Worm (Caenorhabditis elegans) whole organism, midembryonic: ENCODE measurements around the gene ztf-18.

Source experiments
- T22C8.4 ChIP-seq: fragments of 200-800 bp; sonication (Bioruptor generic); IDR thresholded peaks from 2 replicates; pipeline ENCODE4 v1.3.6; 2022; ENCODE audit warnings: missing genetic modification characterization, missing compliant biosample characterization
- cog-1 ChIP-seq: sonication (generic microtip); optimal IDR thresholded peaks from 2 replicates; lab custom pipeline; 2016; ENCODE audit warnings: missing genetic modification characterization, missing compliant biosample characterization
- flt-1 ChIP-seq: fragments of 200-800 bp; sonication (Bioruptor generic); IDR thresholded peaks from 2 replicates; pipeline ENCODE4 v1.3.6; 2022; ENCODE audit warnings: missing genetic modification characterization, missing compliant biosample characterization
- klf-2 ChIP-seq: fragments of 200-800 bp; sonication (Bioruptor generic); conservative IDR thresholded peaks from 2 replicates; pipeline ENCODE4 v1.3.6; 2022; ENCODE audit warnings: missing genetic modification reagents, missing genetic modification characterization, missing compliant biosample characterization
- med-1 ChIP-seq: sonication (generic microtip); optimal IDR thresholded peaks from 2 replicates; lab custom pipeline; 2017; ENCODE audit warnings: missing genetic modification characterization, mild to moderate bottlenecking, missing compliant biosample characterization, antibody characterized with exemption, missing genetic modification reagents; ENCODE audit not compliant: insufficient read depth
- ref-1 ChIP-seq: fragments of 200-800 bp; sonication (Bioruptor generic); conservative IDR thresholded peaks from 2 replicates; pipeline ENCODE4 v1.3.6; 2022; ENCODE audit warnings: missing genetic modification reagents, missing genetic modification characterization, missing compliant biosample characterization
- tab-1 ChIP-seq: fragments of 200-800 bp; sonication (Bioruptor generic); IDR thresholded peaks from 2 replicates; pipeline ENCODE4 v1.3.6; 2022; ENCODE audit warnings: missing genetic modification characterization, missing compliant biosample characterization
- ztf-23 ChIP-seq: fragments of 200-800 bp; sonication (Bioruptor generic); IDR thresholded peaks from 2 replicates; pipeline ENCODE4 v1.3.6; 2022; ENCODE audit warnings: missing genetic modification reagents, missing genetic modification characterization, missing compliant biosample characterization
- ztf-29 ChIP-seq: fragments of 200-800 bp; sonication (Bioruptor generic); IDR thresholded peaks from 2 replicates; pipeline ENCODE4 v1.3.6; 2022; ENCODE audit warnings: missing genetic modification reagents, missing genetic modification characterization, missing compliant biosample characterization

ztf-18 gene

DNA sequence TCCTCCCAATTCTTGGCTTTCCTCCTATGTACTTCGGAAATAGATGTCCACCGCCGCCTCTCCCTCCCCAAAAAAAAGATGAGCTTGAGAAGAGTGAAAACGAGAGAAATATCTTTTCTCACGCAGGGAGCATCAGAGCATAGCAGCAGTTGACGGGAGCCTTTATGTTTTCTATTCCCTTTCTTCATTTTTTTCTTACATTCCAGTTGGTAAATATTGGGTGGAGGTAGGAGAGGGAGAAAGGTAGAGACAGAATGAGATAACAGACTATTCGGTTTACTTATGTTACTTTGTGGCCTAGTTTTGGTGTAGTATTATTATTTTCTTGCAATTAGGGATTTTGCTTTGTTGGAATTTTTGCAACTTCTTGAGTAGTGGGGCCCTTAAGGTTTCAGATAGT lies 50.9 kb downstream of the ztf-18 start:
- TF ChIP-seq ztf-23 (GFP tag; lab: Robert Waterston, UW) (no peak), med-1 (GFP tag; lab: Kevin White, UChicago) (no peak)

DNA sequence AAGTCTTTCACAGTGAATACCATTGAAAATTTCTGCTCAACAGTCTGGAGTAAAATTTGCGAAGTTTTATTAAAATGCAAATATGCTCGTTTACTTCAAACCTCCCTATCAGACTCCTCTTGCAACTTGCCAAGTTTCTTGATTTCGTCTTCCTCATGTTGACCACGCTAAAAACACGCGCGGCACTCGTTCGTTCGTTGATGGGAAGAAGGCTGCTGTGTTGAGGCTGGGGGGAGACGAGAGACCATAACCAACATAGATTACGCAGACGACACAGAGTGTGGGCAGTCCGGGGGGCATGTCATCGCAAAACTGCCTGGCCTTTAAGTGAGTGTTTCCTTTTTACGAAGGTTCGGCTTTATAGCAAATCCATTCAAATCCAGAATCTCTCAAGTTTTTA lies 51.5 kb downstream of the ztf-18 start:
- TF ChIP-seq ref-1 (GFP tag; lab: Robert Waterston, UW) (no peak), klf-2 (GFP tag; lab: Robert Waterston, UW) (no peak)

DNA sequence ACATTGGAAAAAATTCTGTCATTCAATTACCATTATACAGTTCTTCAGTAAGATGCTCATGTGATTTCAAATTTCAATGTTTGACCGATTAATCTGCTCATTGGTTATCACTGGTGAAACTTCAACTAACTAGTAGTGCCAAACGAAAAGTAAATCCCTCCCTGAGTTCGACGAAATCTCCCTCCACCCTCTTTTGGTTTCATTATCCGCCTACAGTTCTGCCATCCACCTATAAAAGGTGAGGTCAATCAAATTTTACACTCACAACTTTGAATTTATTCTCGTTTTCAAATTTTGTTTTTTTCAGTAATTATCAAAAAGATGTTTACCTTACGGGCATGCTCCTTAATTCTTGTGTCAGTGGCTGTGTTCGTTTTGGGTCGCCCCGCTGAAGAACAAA lies 52.9 kb downstream of the ztf-18 start, which contains the start of gene far-8:
Gene far-8, plus strand, starts transcription at position 301 of the 400 bp plus-strand sequence.
- no peak for TF ChIP-seq med-1 (GFP tag; lab: Kevin White, UChicago)
- TF ChIP-seq cog-1 (tag; lab: Kevin White, UChicago) = no peak
- TF ChIP-seq ztf-23 (GFP tag; lab: Robert Waterston, UW) = no peak
- no peak for TF ChIP-seq ref-1 (GFP tag; lab: Robert Waterston, UW)
- TF ChIP-seq T22C8.4 (GFP tag; lab: Robert Waterston, UW) = no peak
- no peak for TF ChIP-seq klf-2 (GFP tag; lab: Robert Waterston, UW)
- no peak for TF ChIP-seq tab-1 (GFP tag; lab: Robert Waterston, UW)
- TF ChIP-seq ztf-29 (GFP tag; lab: Robert Waterston, UW) = no peak
- TF ChIP-seq flt-1 (GFP tag; lab: Robert Waterston, UW) = no peak
